Worm (Caenorhabditis elegans): Measurements from ENCODE around the gene pcp-3.
A peak's percentile ranks its signal among the peaks of the same experiment; 100 is the strongest.

Gene pcp-3

DNA sequence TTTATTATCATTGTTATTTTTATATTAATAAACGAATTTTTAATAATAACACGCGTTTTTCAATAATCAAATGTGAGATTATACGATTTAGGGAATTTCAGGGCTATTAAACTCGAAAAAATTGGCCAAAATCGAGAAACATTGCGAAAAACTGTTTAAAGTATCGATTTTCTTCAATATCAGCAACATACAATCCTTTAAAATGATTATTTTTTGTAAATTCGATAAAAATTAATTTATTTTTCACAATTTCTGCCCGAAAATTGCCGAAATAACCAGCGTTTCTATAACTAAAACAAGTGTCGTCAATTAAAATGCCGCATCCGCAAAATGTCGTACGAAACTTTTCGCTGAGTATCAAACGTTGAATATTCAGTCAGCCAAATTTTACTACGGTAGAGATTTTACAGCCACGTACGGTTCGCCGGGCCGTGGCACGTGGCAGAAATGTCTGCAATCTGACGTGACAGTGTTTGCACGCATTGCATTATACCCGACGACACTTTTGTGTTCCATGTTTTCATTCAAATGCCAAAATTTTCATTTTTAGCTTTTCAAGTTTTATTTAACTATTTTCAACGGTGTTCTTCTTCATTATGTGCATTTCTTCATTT, 37.3 kb upstream of the pcp-3 start (continued):
- TF ChIP-seq Y75B8A.6 (GFP tag; IDR thresholded peaks at IDR 0.05), result peak; percentile 92
- TF ChIP-seq tra-1 (GFP tag; IDR thresholded peaks at IDR 0.05), result peak; percentile 99

DNA sequence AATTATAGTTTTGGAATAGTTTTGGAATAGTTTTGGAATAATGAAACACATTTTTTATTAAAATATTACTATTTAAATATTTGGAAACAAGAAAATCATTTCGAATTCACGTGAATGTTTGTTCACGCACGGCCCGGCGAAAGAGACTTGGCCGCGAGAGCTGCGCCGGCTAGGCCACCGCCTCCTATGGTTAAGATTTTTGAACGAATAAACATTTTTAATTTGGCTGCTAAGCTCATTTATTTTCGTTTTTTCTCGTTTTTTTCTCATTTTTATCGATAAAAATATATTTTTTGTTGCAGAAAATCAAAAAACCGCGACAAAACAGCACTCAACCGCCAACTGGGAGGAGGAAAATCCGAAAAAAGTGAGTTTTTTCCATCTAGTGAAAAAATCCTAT, 35.7 kb upstream of the pcp-3 start, which contains the start of gene C46C2.7:
Gene C46C2.7 (plus strand): TSS at position 301 of the 400 bp plus-strand sequence.
- peak in 1 of 2 experiments; percentile 16 for TF ChIP-seq lsy-2 (tag; optimal IDR thresholded peaks at IDR 0.05)
- 0 out of 2 replicates have a peak, but pooled peaks have one; percentile 7 for TF ChIP-seq lin-38 (GFP tag; IDR thresholded peaks at IDR 0.05)

DNA sequence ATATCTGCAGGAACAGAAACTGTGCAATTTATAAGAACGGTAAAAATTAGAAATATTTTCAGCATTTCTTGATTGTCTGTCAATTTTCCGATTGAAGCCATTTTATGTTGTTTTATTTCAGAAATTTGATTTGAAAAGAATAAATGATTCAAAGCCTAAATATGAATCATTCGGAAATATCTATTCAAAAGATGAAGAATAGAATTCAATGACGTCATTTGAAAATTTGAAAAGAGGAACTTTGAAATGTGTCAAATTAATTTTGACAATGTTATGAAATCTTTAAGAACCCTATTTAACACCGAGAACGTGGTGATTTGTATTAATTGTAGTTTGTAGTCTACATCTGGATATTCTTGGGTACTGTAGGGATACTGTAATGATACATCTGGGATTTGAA, 33.7 kb upstream of the pcp-3 start, which contains the start of gene C46C2.5:
Gene C46C2.5 (minus strand): TSS at position 101 of the 400 bp plus-strand sequence.
- TF ChIP-seq aha-1 (tag), result peak; percentile 28
- TF ChIP-seq nhr-28 (tag; optimal IDR thresholded peaks at IDR 0.05), result no peak
- peak; percentile 23 for TF ChIP-seq dve-1 (tag; optimal IDR thresholded peaks at IDR 0.05; ENCODE audit: insufficient read depth)

DNA sequence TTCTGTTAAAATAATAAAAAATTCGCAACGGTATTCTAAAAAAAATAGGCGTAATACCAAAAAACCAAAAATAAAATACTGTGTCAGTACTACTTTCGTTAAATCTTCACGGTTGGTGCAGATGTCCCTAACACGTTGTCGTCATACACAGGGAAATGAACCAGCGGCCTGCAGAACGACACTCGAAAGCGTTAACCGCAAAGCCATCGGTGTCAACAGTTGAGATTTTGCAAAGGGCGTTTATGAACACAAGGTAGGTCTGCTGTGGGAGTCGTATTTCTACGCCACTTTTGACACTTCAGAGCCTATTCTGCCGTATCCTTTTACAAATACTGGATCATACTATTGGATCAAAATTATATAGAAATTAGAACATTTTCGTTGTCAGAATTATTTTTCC, 32.4 kb upstream of the pcp-3 start:
- peak; percentile 70 for TF ChIP-seq madf-9 (GFP tag; conservative IDR thresholded peaks at IDR 0.05)
- no peak for TF ChIP-seq lin-15B (tag; optimal IDR thresholded peaks at IDR 0.05)
- no peak for TF ChIP-seq dve-1 (tag; optimal IDR thresholded peaks at IDR 0.05; ENCODE audit: insufficient read depth)
- peak; percentile 81 for TF ChIP-seq pha-4 (GFP tag; IDR thresholded peaks at IDR 0.05)
- no peak for TF ChIP-seq pha-4 (tag; optimal IDR thresholded peaks at IDR 0.05)
- TF ChIP-seq dpl-1 (GFP tag; optimal IDR thresholded peaks at IDR 0.05), result peak; percentile 50
- TF ChIP-seq attf-4 (tag; optimal IDR thresholded peaks at IDR 0.05), result no peak
- no peak for TF ChIP-seq nhr-11 (tag; optimal IDR thresholded peaks at IDR 0.05)
- no peak for TF ChIP-seq ZK546.5 (tag; optimal IDR thresholded peaks at IDR 0.05)
- no peak for TF ChIP-seq duxl-1 (tag; optimal IDR thresholded peaks at IDR 0.05; ENCODE audit: poor library complexity)
- no peak for TF ChIP-seq nhr-102 (tag; optimal IDR thresholded peaks at IDR 0.05)
- TF ChIP-seq lin-38 (GFP tag; IDR thresholded peaks at IDR 0.05), result no peak; the same call in 1 of the 2 replicates
- TF ChIP-seq gei-8 (GFP tag; optimal IDR thresholded peaks at IDR 0.05), result peak; percentile 72
- TF ChIP-seq F44E2.7 (GFP tag; IDR thresholded peaks at IDR 0.05), result no peak
- TF ChIP-seq fos-1 (tag; optimal IDR thresholded peaks at IDR 0.05), result no peak
- TF ChIP-seq Y75B8A.6 (GFP tag; IDR thresholded peaks at IDR 0.05), result no peak; the same call in 1 of the 2 replicates
- TF ChIP-seq ceh-28 (tag; optimal IDR thresholded peaks at IDR 0.05), result no peak
- no peak for TF ChIP-seq skn-1 (tag; optimal IDR thresholded peaks at IDR 0.05)
- TF ChIP-seq nhr-237 (tag; optimal IDR thresholded peaks at IDR 0.05), result no peak
- TF ChIP-seq sdz-12 (GFP tag; optimal IDR thresholded peaks at IDR 0.05), result no peak
- TF ChIP-seq madf-5 (GFP tag; IDR thresholded peaks at IDR 0.05), result peak; percentile 42 to 56; a peak in 2 of 4 replicates
- no peak for TF ChIP-seq snpc-4 (tag; optimal IDR thresholded peaks at IDR 0.05)
- TF ChIP-seq Y5F2A.4 (GFP tag; optimal IDR thresholded peaks at IDR 0.05), result peak; percentile 30
- peak; percentile 66 for TF ChIP-seq nhr-111 (GFP tag; optimal IDR thresholded peaks at IDR 0.05)
- TF ChIP-seq arid-1 (GFP tag; conservative IDR thresholded peaks at IDR 0.05), result peak; percentile 81
- peak; percentile 75 for TF ChIP-seq tra-1 (GFP tag; IDR thresholded peaks at IDR 0.05)
- TF ChIP-seq zfp-3 (GFP tag; conservative IDR thresholded peaks at IDR 0.05), result peak; percentile 54; the same call in 1 of the 2 replicates
- TF ChIP-seq F37D6.2 (tag; optimal IDR thresholded peaks at IDR 0.05), result peak; percentile 12
- TF ChIP-seq ctbp-1 (GFP tag; IDR thresholded peaks at IDR 0.05), result peak; percentile 85
- no peak; the same call in 1 of the 2 replicates for TF ChIP-seq snpc-1.2 (GFP tag; IDR thresholded peaks at IDR 0.05)
- peak; percentile 45 for TF ChIP-seq F49E8.2 (tag; optimal IDR thresholded peaks at IDR 0.05; ENCODE audit: borderline replicate concordance)
- TF ChIP-seq lin-1 (GFP tag; IDR thresholded peaks at IDR 0.05), result no peak; the same call in 1 of the 2 replicates
- no peak for TF ChIP-seq lin-39 (tag; optimal IDR thresholded peaks at IDR 0.05)
- TF ChIP-seq nhr-25 (tag; optimal IDR thresholded peaks at IDR 0.05; ENCODE audit: borderline replicate concordance, insufficient read depth), result no peak
- TF ChIP-seq ceh-62 (tag; optimal IDR thresholded peaks at IDR 0.05), result no peak
- TF ChIP-seq vab-7 (GFP tag; IDR thresholded peaks at IDR 0.05), result peak; percentile 89
- TF ChIP-seq R02D3.7 (tag; optimal IDR thresholded peaks at IDR 0.05), result no peak
- peak; percentile 59 for TF ChIP-seq nhr-28 (tag; optimal IDR thresholded peaks at IDR 0.05)
- no peak for TF ChIP-seq nhr-76 (tag; optimal IDR thresholded peaks at IDR 0.05)
- TF ChIP-seq nhr-42 (GFP tag; IDR thresholded peaks at IDR 0.05), result no peak
- TF ChIP-seq dmd-6 (GFP tag; IDR thresholded peaks at IDR 0.05), result peak; percentile 68

Data from whole organism, L4 larva.